Worm (Caenorhabditis elegans) whole organism, L1 larva: Measurements from ENCODE around the gene aqp-12.

Source experiments
- aly-2 ChIP-seq: fragments of 150-350 bp; optimal IDR thresholded peaks from 2 replicates; lab custom pipeline; 2014; ENCODE audit warnings: missing biosample characterization, missing genetic modification characterization
- ama-1 ChIP-seq: fragments of 150-350 bp; optimal IDR thresholded peaks from 2 replicates; lab custom pipeline; 2014
- fos-1 ChIP-seq: fragments of 150-350 bp; optimal IDR thresholded peaks from 2 replicates; lab custom pipeline; 2014; ENCODE audit warnings: missing biosample characterization, missing genetic modification characterization
- hlh-4 ChIP-seq: sonication (generic microtip); optimal IDR thresholded peaks from 2 replicates; lab custom pipeline; 2016; ENCODE audit warnings: mild to moderate bottlenecking, missing genetic modification characterization, missing compliant biosample characterization
- lin-14 ChIP-seq: fragments of 200-800 bp; sonication (Bioruptor generic); optimal IDR thresholded peaks from 2 replicates; lab custom pipeline; 2018; ENCODE audit warnings: mild to moderate bottlenecking, missing genetic modification characterization, moderate library complexity, missing compliant biosample characterization
- lin-15B ChIP-seq: fragments of 150-350 bp; sonication (generic microtip); optimal IDR thresholded peaks from 3 replicates; lab custom pipeline; 2014; ENCODE audit warnings: missing biosample characterization, missing genetic modification characterization
- mdl-1 ChIP-seq, 2 experiments: fragments of 150-350 bp; optimal IDR thresholded peaks; 2 replicates each; lab custom pipeline; 2014 to 2017; ENCODE audit warnings: missing biosample characterization in 2 of 2, missing genetic modification characterization in 2 of 2, inconsistent platforms in 1 of 2
- nhr-77 ChIP-seq: fragments of 150-350 bp; optimal IDR thresholded peaks from 2 replicates; lab custom pipeline; 2014; ENCODE audit warnings: missing biosample characterization, missing genetic modification characterization
- unc-62 ChIP-seq: fragments of 150-350 bp; optimal IDR thresholded peaks from 2 replicates; lab custom pipeline; 2014; ENCODE audit warnings: missing biosample characterization, missing genetic modification reagents, missing genetic modification characterization

DNA sequence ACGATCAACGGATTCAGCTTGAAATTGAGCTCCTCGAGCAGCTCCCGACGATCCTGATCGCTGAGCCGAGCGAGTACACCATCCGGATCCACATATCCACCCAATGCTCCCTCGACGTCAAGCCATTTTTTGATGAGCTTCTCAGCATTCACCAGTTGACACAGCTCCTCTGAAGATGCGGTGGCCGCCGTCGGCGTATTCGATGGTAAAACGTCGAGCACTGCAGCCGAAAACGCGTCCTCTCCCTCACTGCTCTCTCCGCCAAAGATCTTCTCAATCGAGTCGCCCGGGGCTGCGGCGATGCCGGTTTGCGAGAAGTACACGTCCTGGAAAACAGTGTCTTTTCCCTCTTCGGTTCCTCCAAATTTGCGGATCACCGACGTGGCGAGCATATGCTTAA lies 11.5 kb downstream of the aqp-12 start:
- TF ChIP-seq lin-14 (GFP tag; lab: Kevin White, UChicago) (no peak), ama-1 (lab: Kevin White, UChicago) (no peak), unc-62 (GFP tag; lab: Kevin White, UChicago) (no peak), mdl-1 (tag; optimal IDR thresholded peaks at IDR 0.05; lab: Kevin White, UChicago) (no peak), lin-15B (tag; lab: Kevin White, UChicago) (no peak), hlh-4 (no peak), fos-1 (tag; lab: Kevin White, UChicago) (no peak), aly-2 (tag; lab: Kevin White, UChicago) (no peak), nhr-77 (no peak)
